Worm (Caenorhabditis elegans) whole organism, L4 larva: Measurements from ENCODE around the gene taf-11.1.

Experiments
- F26F4.8 ChIP-seq: fragments of 200-800 bp; sonication (Bioruptor generic); conservative IDR thresholded peaks from 2 replicates; pipeline ENCODE4 v1.3.6; 2022; ENCODE audit warnings: missing genetic modification characterization, missing compliant biosample characterization
- aly-2 ChIP-seq: sonication (generic microtip); optimal IDR thresholded peaks from 2 replicates; lab custom pipeline; 2018; ENCODE audit warnings: missing biosample characterization, missing genetic modification characterization
- ama-1 ChIP-seq: fragments of 150-350 bp; optimal IDR thresholded peaks from 2 replicates; lab custom pipeline; 2014; ENCODE audit warnings: inconsistent platforms, mixed read lengths
- ceh-44 ChIP-seq: fragments of 200-800 bp; sonication (Bioruptor generic); IDR thresholded peaks from 2 replicates; pipeline ENCODE4 v1.3.6; 2022; ENCODE audit warnings: missing genetic modification reagents, missing genetic modification characterization, missing compliant biosample characterization
- dve-1 ChIP-seq: sonication (generic microtip); optimal IDR thresholded peaks from 2 replicates; lab custom pipeline; 2017; ENCODE audit warnings: antibody characterized with exemption, mild to moderate bottlenecking, missing genetic modification characterization, missing compliant biosample characterization; ENCODE audit not compliant: insufficient read depth
- fkh-10 ChIP-seq: fragments of 150-350 bp; optimal IDR thresholded peaks from 2 replicates; lab custom pipeline; 2014; ENCODE audit warnings: missing biosample characterization, missing genetic modification reagents, missing genetic modification characterization
- lir-3 ChIP-seq: sonication (generic microtip); optimal IDR thresholded peaks from 2 replicates; lab custom pipeline; 2016; ENCODE audit warnings: mild to moderate bottlenecking, missing genetic modification characterization, missing compliant biosample characterization
- mdl-1 ChIP-seq, 2 experiments: fragments of 150-350 bp in 1 of 2; sonication (generic microtip) in 1 of 2; optimal IDR thresholded peaks; 2 replicates each; lab custom pipeline; 2014 to 2017; ENCODE audit warnings: missing biosample characterization in 2 of 2, missing genetic modification characterization in 2 of 2
- mes-2 ChIP-seq: sonication (generic microtip); optimal IDR thresholded peaks from 2 replicates; lab custom pipeline; 2016; ENCODE audit warnings: missing genotype, mild to moderate bottlenecking, missing genetic modification characterization, missing compliant biosample characterization; ENCODE audit not compliant: poor library complexity, severe bottlenecking
- nhr-10 ChIP-seq: fragments of 150-350 bp; optimal IDR thresholded peaks from 2 replicates; lab custom pipeline; 2014; ENCODE audit warnings: missing biosample characterization, missing genetic modification characterization
- nhr-42 ChIP-seq: fragments of 200-800 bp; sonication (Bioruptor generic); IDR thresholded peaks from 2 replicates; pipeline ENCODE4 v1.3.6; 2022; ENCODE audit warnings: missing genetic modification characterization, missing compliant biosample characterization
- php-3 ChIP-seq: fragments of 200-800 bp; sonication (Bioruptor generic); IDR thresholded peaks from 2 replicates; pipeline ENCODE4 v1.3.6; 2022; ENCODE audit warnings: missing genetic modification reagents, missing genetic modification characterization, missing compliant biosample characterization
- tag-97 ChIP-seq: fragments of 200-800 bp; sonication (Bioruptor generic); IDR thresholded peaks from 2 replicates; pipeline ENCODE4 v1.3.6; 2022; ENCODE audit warnings: missing genetic modification characterization, missing compliant biosample characterization
- ztf-11 ChIP-seq: fragments of 150-350 bp; optimal IDR thresholded peaks from 2 replicates; lab custom pipeline; 2014; ENCODE audit warnings: missing biosample characterization, missing genetic modification characterization

- no peak for TF ChIP-seq aly-2 (tag; lab: Kevin White, UChicago)
- no peak for TF ChIP-seq F26F4.8 (GFP tag; lab: Robert Waterston, UW)
- no peak for TF ChIP-seq ztf-11
- no peak for TF ChIP-seq dve-1 (tag; lab: Kevin White, UChicago)
- TF ChIP-seq php-3 = 0 out of 2 replicates have a peak, but pooled peaks have one; percentile 10
- TF ChIP-seq lir-3 (tag; lab: Kevin White, UChicago) = no peak
- TF ChIP-seq fkh-10 (GFP tag; lab: Kevin White, UChicago) = no peak
- no peak for TF ChIP-seq tag-97 (GFP tag; lab: Robert Waterston, UW)
- TF ChIP-seq nhr-42 = 0 out of 2 replicates have a peak, but pooled peaks have one; percentile 31
- TF ChIP-seq ama-1 (lab: Kevin White, UChicago) = no peak
- TF ChIP-seq nhr-10 (tag; lab: Kevin White, UChicago) = no peak
- TF ChIP-seq mdl-1 (tag; optimal IDR thresholded peaks at IDR 0.05; lab: Kevin White, UChicago) = no peak
- TF ChIP-seq ceh-44 (GFP tag; lab: Robert Waterston, UW) = no peak
- TF ChIP-seq mes-2 (tag; lab: Kevin White, UChicago) = no peak
These were observed 38.1 kb upstream of the taf-11.1 start, which contains the start of the genes F20B6.10 and hpk-1 for ce11 chrX:4216894-4217293.
